Worm (Caenorhabditis elegans): ENCODE results near the gene talp-3.
A peak's percentile ranks its signal among the peaks of the same experiment; 100 is the strongest.

The talp-3 gene

ce11 chrIV:14675789-14676188 is 22.6 kb upstream of the talp-3 start (continued):
- TF ChIP-seq unc-98 (GFP tag; IDR thresholded peaks at IDR 0.05) (no peak), Y116A8C.19 (tag; optimal IDR thresholded peaks at IDR 0.05; ENCODE audit: borderline replicate concordance) (no peak), efl-1 (optimal IDR thresholded peaks at IDR 0.05) (peak in 1 of 2 experiments; percentile 26), efl-1 (GFP tag; optimal IDR thresholded peaks at IDR 0.05 in 1 of 2) (peak in 1 of 2 experiments; percentile 63), fos-1 (tag; optimal IDR thresholded peaks at IDR 0.05) (no peak), nhr-85 (tag) (peak; percentile 95), grh-1 (GFP tag; IDR thresholded peaks at IDR 0.05) (0 out of 2 replicates have a peak, but pooled peaks have one; percentile 38), mep-1 (tag; optimal IDR thresholded peaks at IDR 0.05) (peak; percentile 77), hlh-4 (tag; optimal IDR thresholded peaks at IDR 0.05) (no peak), lsy-2 (tag; optimal IDR thresholded peaks at IDR 0.05) (peak; percentile 20 to 44), nhr-76 (tag; optimal IDR thresholded peaks at IDR 0.05) (no peak), ama-1 (optimal IDR thresholded peaks at IDR 0.05) (no peak), nhr-71 (tag; optimal IDR thresholded peaks at IDR 0.05) (peak; percentile 49), ceh-90 (tag; optimal IDR thresholded peaks at IDR 0.05) (no peak), nhr-237 (tag; optimal IDR thresholded peaks at IDR 0.05) (no peak), nhr-20 (tag; optimal IDR thresholded peaks at IDR 0.05) (peak; percentile 55), C34B4.2 (tag; optimal IDR thresholded peaks at IDR 0.05) (no peak), F16B12.6 (tag; optimal IDR thresholded peaks at IDR 0.05) (no peak), lin-35 (GFP tag; optimal IDR thresholded peaks at IDR 0.05) (peak in 1 of 2 experiments; percentile 41), dsc-1 (tag; optimal IDR thresholded peaks at IDR 0.05) (no peak), fkh-10 (GFP tag; optimal IDR thresholded peaks at IDR 0.05) (no peak), hpl-2 (GFP tag; optimal IDR thresholded peaks at IDR 0.05) (no peak), snpc-4 (tag; optimal IDR thresholded peaks at IDR 0.05) (no peak), nhr-47 (tag; optimal IDR thresholded peaks at IDR 0.05) (peak; percentile 23), ets-5 (GFP tag; IDR thresholded peaks at IDR 0.05) (no peak), unc-86 (tag; optimal IDR thresholded peaks at IDR 0.05) (no peak)

- TF ChIP-seq rnt-1 (tag; optimal IDR thresholded peaks at IDR 0.05) (no peak), egl-27 (tag; optimal IDR thresholded peaks at IDR 0.05) (no peak), ceh-88 (GFP tag; IDR thresholded peaks at IDR 0.05) (no peak), blmp-1 (tag; optimal IDR thresholded peaks at IDR 0.05) (peak; percentile 47), nhr-20 (tag; optimal IDR thresholded peaks at IDR 0.05) (no peak), pqm-1 (tag; optimal IDR thresholded peaks at IDR 0.05) (no peak)
Measured at ce11 chrIV:14661370-14661769, 8.2 kb upstream of the talp-3 start.

ce11 chrIV:14658927-14659326 is 5.7 kb upstream of the talp-3 start:
- TF ChIP-seq Y116A8C.19 (tag; optimal IDR thresholded peaks at IDR 0.05; ENCODE audit: borderline replicate concordance), result no peak
- no peak for TF ChIP-seq vab-15 (tag; optimal IDR thresholded peaks at IDR 0.05)
- TF ChIP-seq snu-23 (GFP tag; optimal IDR thresholded peaks at IDR 0.05), result no peak
- TF ChIP-seq elt-3 (tag; optimal IDR thresholded peaks at IDR 0.05), result no peak
- TF ChIP-seq fos-1 (tag; optimal IDR thresholded peaks at IDR 0.05), result no peak
- no peak for TF ChIP-seq snpc-4 (tag; optimal IDR thresholded peaks at IDR 0.05)
- no peak for TF ChIP-seq ces-1 (GFP tag; optimal IDR thresholded peaks at IDR 0.05)
- TF ChIP-seq nhr-85 (tag), result no peak
- TF ChIP-seq ama-1 (optimal IDR thresholded peaks at IDR 0.05), result no peak
- TF ChIP-seq ceh-8 (GFP tag; optimal IDR thresholded peaks at IDR 0.05), result no peak
- no peak for TF ChIP-seq F16B12.6 (tag; optimal IDR thresholded peaks at IDR 0.05)

- TF ChIP-seq mef-2 (tag; optimal IDR thresholded peaks at IDR 0.05), result no peak
- no peak for TF ChIP-seq efl-1 (optimal IDR thresholded peaks at IDR 0.05)
- TF ChIP-seq efl-1 (GFP tag; optimal IDR thresholded peaks at IDR 0.05 in 1 of 2), result peak in 1 of 2 experiments; percentile 74
Measured at ce11 chrIV:14658054-14658631, 5.0 kb upstream of the talp-3 start, which contains the start of gene anoh-2. anoh-2 (plus strand) TSS chrIV:14658308.
